Worm (Caenorhabditis elegans) whole organism, L4 larva: ENCODE results near the gene icd-1.

ENCODE experiments used
- D1046.2 ChIP-seq: fragments of 200-800 bp; sonication (Bioruptor generic); IDR thresholded peaks from 2 replicates; pipeline ENCODE4 v1.3.6; 2022; ENCODE audit warnings: missing genetic modification characterization, missing compliant biosample characterization
- F37D6.2 ChIP-seq: sonication (generic microtip); optimal IDR thresholded peaks from 2 replicates; lab custom pipeline; 2016; ENCODE audit warnings: mild to moderate bottlenecking, missing genetic modification characterization, missing compliant biosample characterization
- F44E2.7 ChIP-seq: fragments of 200-800 bp; sonication (Bioruptor generic); IDR thresholded peaks from 2 replicates; pipeline ENCODE4 v2.1.2; 2022; ENCODE audit warnings: missing genetic modification characterization, missing compliant biosample characterization
- F49E8.2 ChIP-seq: sonication (generic microtip); optimal IDR thresholded peaks from 2 replicates; lab custom pipeline; 2016; ENCODE audit warnings: missing compliant biosample characterization, mild to moderate bottlenecking, missing genetic modification characterization, borderline replicate concordance
- R02D3.7 ChIP-seq: fragments of 150-350 bp; sonication (generic microtip); optimal IDR thresholded peaks from 3 replicates; lab custom pipeline; 2014; ENCODE audit warnings: missing biosample characterization, missing genetic modification characterization
- Y5F2A.4 ChIP-seq: fragments of 200-800 bp; sonication (Bioruptor generic); optimal IDR thresholded peaks from 2 replicates; lab custom pipeline; 2018; ENCODE audit warnings: mild to moderate bottlenecking, missing genetic modification characterization, missing compliant biosample characterization
- Y75B8A.6 ChIP-seq: fragments of 200-800 bp; sonication (Bioruptor generic); IDR thresholded peaks from 2 replicates; pipeline ENCODE4 v1.3.6; 2022; ENCODE audit warnings: missing genetic modification reagents, missing genetic modification characterization, missing compliant biosample characterization
- ZK337.2 ChIP-seq: fragments of 200-800 bp; sonication (Bioruptor generic); IDR thresholded peaks from 2 replicates; pipeline ENCODE4 v1.3.6; 2022; ENCODE audit warnings: missing genetic modification reagents, missing genetic modification characterization, missing compliant biosample characterization
- ZK546.5 ChIP-seq, 2 experiments: sonication (generic microtip); optimal IDR thresholded peaks; 2 replicates each; lab custom pipeline; 2017; ENCODE audit warnings: missing biosample characterization in 2 of 2, missing genetic modification characterization in 2 of 2
- aly-2 ChIP-seq: sonication (generic microtip); optimal IDR thresholded peaks from 2 replicates; lab custom pipeline; 2018; ENCODE audit warnings: missing biosample characterization, missing genetic modification characterization
- ceh-28 ChIP-seq: fragments of 150-350 bp; optimal IDR thresholded peaks from 2 replicates; lab custom pipeline; 2014; ENCODE audit warnings: missing biosample characterization, missing genetic modification reagents, missing genetic modification characterization
- ceh-32 ChIP-seq: sonication (generic microtip); optimal IDR thresholded peaks from 2 replicates; lab custom pipeline; 2016; ENCODE audit warnings: mild to moderate bottlenecking, missing genetic modification characterization, missing compliant biosample characterization; ENCODE audit not compliant: poor library complexity
- ces-1 ChIP-seq: fragments of 150-350 bp; sonication (generic microtip); optimal IDR thresholded peaks from 4 replicates; lab custom pipeline; 2014; ENCODE audit warnings: missing biosample characterization, missing genetic modification reagents, missing genetic modification characterization
- ctbp-1 ChIP-seq: fragments of 200-800 bp; sonication (Bioruptor generic); IDR thresholded peaks from 2 replicates; pipeline ENCODE4 v1.3.6; 2022; ENCODE audit warnings: missing genetic modification reagents, missing genetic modification characterization, missing compliant biosample characterization
- daf-12 ChIP-seq: fragments of 150-350 bp; optimal IDR thresholded peaks from 2 replicates; lab custom pipeline; 2014; ENCODE audit warnings: missing biosample characterization, missing genetic modification reagents, missing genetic modification characterization
- daf-16 ChIP-seq, 3 experiments: sonication (generic microtip); optimal IDR thresholded peaks; 2 replicates each; lab custom pipeline; 2016 to 2017; ENCODE audit warnings: missing genetic modification characterization in 3 of 3, missing genetic modification reagents in 3 of 3, mild to moderate bottlenecking in 2 of 3, missing compliant biosample characterization in 2 of 3, missing biosample characterization in 1 of 3, moderate library complexity in 1 of 3
- dmd-9 ChIP-seq: fragments of 200-800 bp; sonication (Bioruptor generic); IDR thresholded peaks from 2 replicates; pipeline ENCODE4 v1.3.6; 2022; ENCODE audit warnings: missing genetic modification reagents, missing genetic modification characterization, missing compliant biosample characterization
- dpl-1 ChIP-seq: fragments of 150-350 bp; optimal IDR thresholded peaks from 2 replicates; lab custom pipeline; 2014; ENCODE audit warnings: missing biosample characterization, missing genetic modification reagents, missing genetic modification characterization
- dve-1 ChIP-seq: sonication (generic microtip); optimal IDR thresholded peaks from 2 replicates; lab custom pipeline; 2017; ENCODE audit warnings: antibody characterized with exemption, mild to moderate bottlenecking, missing genetic modification characterization, missing compliant biosample characterization; ENCODE audit not compliant: insufficient read depth
- egl-27 ChIP-seq: sonication (generic microtip); optimal IDR thresholded peaks from 3 replicates; lab custom pipeline; 2017; ENCODE audit warnings: missing biosample characterization, missing genetic modification reagents, missing genetic modification characterization
- egl-43 ChIP-seq: fragments of 200-800 bp; sonication (Bioruptor generic); IDR thresholded peaks from 2 replicates; pipeline ENCODE4 v1.3.6; 2022; ENCODE audit warnings: missing genetic modification reagents, missing genetic modification characterization, missing compliant biosample characterization
- fos-1 ChIP-seq: fragments of 150-350 bp; optimal IDR thresholded peaks from 2 replicates; lab custom pipeline; 2014; ENCODE audit warnings: missing biosample characterization, missing genetic modification characterization
- hmg-1.1 ChIP-seq: fragments of 200-800 bp; sonication (Bioruptor generic); IDR thresholded peaks from 2 replicates; pipeline ENCODE4 v1.3.6; 2022; ENCODE audit warnings: missing genetic modification reagents, missing genetic modification characterization, missing compliant biosample characterization
- lim-7 ChIP-seq: fragments of 200-800 bp; sonication (Bioruptor generic); IDR thresholded peaks from 2 replicates; pipeline ENCODE4 v1.3.6; 2022; ENCODE audit warnings: missing genetic modification characterization, missing compliant biosample characterization
- lin-1 ChIP-seq: fragments of 200-800 bp; sonication (Bioruptor generic); IDR thresholded peaks from 2 replicates; pipeline ENCODE4 v1.3.6; 2022; ENCODE audit warnings: missing genetic modification reagents, missing genetic modification characterization, missing compliant biosample characterization
- lir-3 ChIP-seq: sonication (generic microtip); optimal IDR thresholded peaks from 2 replicates; lab custom pipeline; 2016; ENCODE audit warnings: mild to moderate bottlenecking, missing genetic modification characterization, missing compliant biosample characterization
- lsy-2 ChIP-seq, 2 experiments: fragments of 150-350 bp in 1 of 2; sonication (generic microtip) in 1 of 2; optimal IDR thresholded peaks; 2 replicates each; lab custom pipeline; 2014 to 2017; ENCODE audit warnings: missing biosample characterization in 2 of 2, missing genetic modification characterization in 2 of 2
- madf-5 ChIP-seq, 2 experiments: fragments of 200-800 bp; sonication (Bioruptor generic); IDR thresholded peaks; 2 replicates each; pipeline ENCODE4 v1.3.6; 2022; ENCODE audit warnings: missing compliant biosample characterization in 2 of 2, missing genetic modification characterization in 2 of 2
- mdl-1 ChIP-seq, 2 experiments: fragments of 150-350 bp in 1 of 2; sonication (generic microtip) in 1 of 2; optimal IDR thresholded peaks; 2 replicates each; lab custom pipeline; 2014 to 2017; ENCODE audit warnings: missing biosample characterization in 2 of 2, missing genetic modification characterization in 2 of 2
- mxl-3 ChIP-seq: fragments of 200-800 bp; sonication (Bioruptor generic); optimal IDR thresholded peaks from 2 replicates; lab custom pipeline; 2018; ENCODE audit warnings: mild to moderate bottlenecking, missing genetic modification characterization, missing compliant biosample characterization
- nhr-111 ChIP-seq: fragments of 200-800 bp; sonication (Bioruptor generic); optimal IDR thresholded peaks from 2 replicates; lab custom pipeline; 2018; ENCODE audit warnings: mild to moderate bottlenecking, missing genetic modification characterization, missing compliant biosample characterization
- nhr-76 ChIP-seq: fragments of 150-350 bp; optimal IDR thresholded peaks from 2 replicates; lab custom pipeline; 2014; ENCODE audit warnings: missing biosample characterization, missing genetic modification characterization
- php-3 ChIP-seq: fragments of 200-800 bp; sonication (Bioruptor generic); IDR thresholded peaks from 2 replicates; pipeline ENCODE4 v1.3.6; 2022; ENCODE audit warnings: missing genetic modification reagents, missing genetic modification characterization, missing compliant biosample characterization
- rbr-2 ChIP-seq: sonication (generic microtip); optimal IDR thresholded peaks from 2 replicates; lab custom pipeline; 2016; ENCODE audit warnings: missing genotype, missing genetic modification characterization, missing compliant biosample characterization
- saeg-2 ChIP-seq: fragments of 200-800 bp; sonication (Bioruptor generic); IDR thresholded peaks from 2 replicates; pipeline ENCODE4 v1.3.6; 2022; ENCODE audit warnings: missing genetic modification reagents, missing genetic modification characterization, missing compliant biosample characterization
- sdz-12 ChIP-seq: fragments of 200-800 bp; sonication (Bioruptor generic); optimal IDR thresholded peaks from 2 replicates; lab custom pipeline; 2018; ENCODE audit warnings: mild to moderate bottlenecking, missing genetic modification characterization, missing compliant biosample characterization
- spr-1 ChIP-seq: sonication (generic microtip); optimal IDR thresholded peaks from 2 replicates; lab custom pipeline; 2016; ENCODE audit warnings: mild to moderate bottlenecking, missing genetic modification characterization, missing compliant biosample characterization
- tra-1 ChIP-seq: fragments of 200-800 bp; sonication (Bioruptor generic); IDR thresholded peaks from 2 replicates; pipeline ENCODE4 v1.3.6; 2022; ENCODE audit warnings: missing genetic modification reagents, missing genetic modification characterization, missing compliant biosample characterization
- zag-1 ChIP-seq: fragments of 150-350 bp; optimal IDR thresholded peaks from 2 replicates; lab custom pipeline; 2014; ENCODE audit warnings: missing biosample characterization, missing genetic modification characterization
- zfp-2 ChIP-seq: sonication (generic microtip); optimal IDR thresholded peaks from 2 replicates; lab custom pipeline; 2016; ENCODE audit warnings: mild to moderate bottlenecking, missing genetic modification characterization, missing compliant biosample characterization
- zip-11 ChIP-seq: fragments of 200-800 bp; sonication (Bioruptor generic); IDR thresholded peaks from 2 replicates; pipeline ENCODE4 v1.3.6; 2022; ENCODE audit warnings: missing genetic modification characterization, missing compliant biosample characterization
- zip-2 ChIP-seq: fragments of 150-350 bp; optimal IDR thresholded peaks from 2 replicates; lab custom pipeline; 2014; ENCODE audit warnings: missing biosample characterization, missing genetic modification characterization

icd-1 gene

ce11 chrII:6575647-6576046 lies 12.8 kb downstream of the icd-1 start, which contains the start of gene sra-29:
Gene sra-29, minus strand, starts transcription at chrII:6575747.
- TF ChIP-seq ctbp-1 (GFP tag; lab: Robert Waterston, UW) = no peak
- no peak for TF ChIP-seq ceh-28 (tag; lab: Kevin White, UChicago)
- no peak for TF ChIP-seq rbr-2 (tag; lab: Kevin White, UChicago)
- no peak for TF ChIP-seq lim-7 (GFP tag; lab: Robert Waterston, UW)

- TF ChIP-seq php-3 = no peak
- TF ChIP-seq lsy-2 (tag; optimal IDR thresholded peaks at IDR 0.05; lab: Kevin White, UChicago) = no peak
- TF ChIP-seq madf-5 (GFP tag; IDR thresholded peaks at IDR 0.05; lab: Robert Waterston, UW) = no peak
- no peak for TF ChIP-seq egl-43 (GFP tag; lab: Robert Waterston, UW)
- no peak for TF ChIP-seq mdl-1 (tag; optimal IDR thresholded peaks at IDR 0.05; lab: Kevin White, UChicago)
- TF ChIP-seq D1046.2 (GFP tag; lab: Robert Waterston, UW) = no peak
- no peak for TF ChIP-seq egl-27 (tag; lab: Kevin White, UChicago)
- no peak for TF ChIP-seq zip-11 (GFP tag; lab: Robert Waterston, UW)
- TF ChIP-seq dpl-1 (GFP tag; lab: Kevin White, UChicago) = no peak
- TF ChIP-seq aly-2 (tag; lab: Kevin White, UChicago) = no peak
- no peak for TF ChIP-seq F37D6.2
- TF ChIP-seq nhr-111 = no peak
- TF ChIP-seq lim-7 (GFP tag; lab: Robert Waterston, UW) = no peak
- no peak for TF ChIP-seq tra-1 (GFP tag; lab: Robert Waterston, UW)
- TF ChIP-seq Y75B8A.6 = no peak
Observed at ce11 chrII:6573677-6574076, 14.8 kb downstream of the icd-1 start, which contains the start of gene sra-28. Gene sra-28, minus strand, starts transcription at chrII:6573777.

ce11 chrII:6568707-6569106 lies 19.7 kb downstream of the icd-1 start, which contains the start of gene sra-27:
Gene sra-27, plus strand, starts transcription at chrII:6569007.
- no peak for TF ChIP-seq dve-1
- no peak for TF ChIP-seq daf-12 (tag; lab: Kevin White, UChicago)
- TF ChIP-seq sdz-12 (GFP tag; lab: Kevin White, UChicago) = no peak
- TF ChIP-seq daf-16 (GFP tag; optimal IDR thresholded peaks at IDR 0.05; lab: Kevin White, UChicago) = no peak
- no peak for TF ChIP-seq daf-16 (tag; optimal IDR thresholded peaks at IDR 0.05; lab: Kevin White, UChicago)
- no peak for TF ChIP-seq hmg-1.1

ce11 chrII:6566628-6567180 lies 21.8 kb downstream of the icd-1 start, which contains the start of the genes F18C5.5 and F18C5.9:
Gene F18C5.5, minus strand, starts transcription at chrII:6566728.
Gene F18C5.9, plus strand, starts transcription at chrII:6567130.
- TF ChIP-seq daf-12 (tag; lab: Kevin White, UChicago) (no peak), dpl-1 (GFP tag; lab: Kevin White, UChicago) (no peak), hmg-1.1 (no peak)

ce11 chrII:6565077-6565476 lies 23.4 kb downstream of the icd-1 start, which contains the start of gene mpz-3:
Gene mpz-3, minus strand, starts transcription at chrII:6565396.
- no peak for TF ChIP-seq R02D3.7 (tag; lab: Kevin White, UChicago)
- TF ChIP-seq zip-11 (GFP tag; lab: Robert Waterston, UW) = no peak
- TF ChIP-seq lir-3 (tag; lab: Kevin White, UChicago) = no peak
- TF ChIP-seq fos-1 (tag; lab: Kevin White, UChicago) = no peak
- no peak for TF ChIP-seq ceh-32
- TF ChIP-seq dmd-9 (GFP tag; lab: Robert Waterston, UW) = no peak
- no peak for TF ChIP-seq ces-1
- TF ChIP-seq F49E8.2 (tag; lab: Kevin White, UChicago) = no peak
- 0 out of 2 replicates have a peak, but pooled peaks have one; percentile 29 for TF ChIP-seq tra-1 (GFP tag; lab: Robert Waterston, UW)
- peak; percentile 42 for TF ChIP-seq mxl-3
- 0 out of 2 replicates have a peak, but pooled peaks have one; percentile 69 for TF ChIP-seq ZK337.2 (GFP tag; lab: Robert Waterston, UW)
- TF ChIP-seq daf-16 (GFP tag; optimal IDR thresholded peaks at IDR 0.05; lab: Kevin White, UChicago) = peak in 1 of 2 experiments; percentile 42
- peak; percentile 36 for TF ChIP-seq daf-16 (tag; optimal IDR thresholded peaks at IDR 0.05; lab: Kevin White, UChicago)
- no peak for TF ChIP-seq daf-12 (tag; lab: Kevin White, UChicago)
- TF ChIP-seq egl-27 (tag; lab: Kevin White, UChicago) = no peak
- TF ChIP-seq Y5F2A.4 = no peak
- no peak; the same call in 1 of the 2 replicates for TF ChIP-seq lin-1 (GFP tag; lab: Robert Waterston, UW)
- TF ChIP-seq spr-1 (tag; lab: Kevin White, UChicago) = no peak
- no peak for TF ChIP-seq zip-2 (tag; lab: Kevin White, UChicago)
- TF ChIP-seq nhr-76 = no peak
- TF ChIP-seq ZK546.5 (tag; optimal IDR thresholded peaks at IDR 0.05; lab: Kevin White, UChicago) = no peak
- TF ChIP-seq saeg-2 (GFP tag; lab: Robert Waterston, UW) = no peak
- TF ChIP-seq F44E2.7 = peak; percentile 52; the same call in 1 of the 2 replicates
- TF ChIP-seq zfp-2 (tag; lab: Kevin White, UChicago) = no peak
- TF ChIP-seq zag-1 (tag; lab: Kevin White, UChicago) = no peak
